Worm (Caenorhabditis elegans): ENCODE results near the gene R02F11.12.
A peak's percentile ranks its signal among the peaks of the same experiment; 100 is the strongest.

Gene R02F11.12

ce11 chrV:4826710-4827380, 36.4 kb downstream of the R02F11.12 start, which contains the start of the genes hsp-6 and C37H5.5 (continued):
- TF ChIP-seq lin-39 (tag; optimal IDR thresholded peaks at IDR 0.05) = no peak
- TF ChIP-seq mdt-29 (GFP tag; IDR thresholded peaks at IDR 0.05) = peak; percentile 91
- no peak for TF ChIP-seq Y5F2A.4 (GFP tag; optimal IDR thresholded peaks at IDR 0.05)
- peak; percentile 75 for TF ChIP-seq rbr-2 (tag; optimal IDR thresholded peaks at IDR 0.05)
- no peak for TF ChIP-seq ceh-28 (tag; optimal IDR thresholded peaks at IDR 0.05)
- TF ChIP-seq D1046.2 (GFP tag; IDR thresholded peaks at IDR 0.05) = no peak
- no peak for TF ChIP-seq attf-4 (tag; optimal IDR thresholded peaks at IDR 0.05)
- peak; percentile 50 for TF ChIP-seq nhr-48 (tag; optimal IDR thresholded peaks at IDR 0.05)
- TF ChIP-seq spr-1 (tag; optimal IDR thresholded peaks at IDR 0.05) = peak; percentile 70
- no peak for TF ChIP-seq Y75B8A.6 (GFP tag; IDR thresholded peaks at IDR 0.05)
- TF ChIP-seq ama-1 (optimal IDR thresholded peaks at IDR 0.05) = peak; percentile 26
- peak; percentile 79 for TF ChIP-seq nhr-77 (tag; optimal IDR thresholded peaks at IDR 0.05)
- peak; percentile 73 for TF ChIP-seq unc-130 (GFP tag; optimal IDR thresholded peaks at IDR 0.05)
- no peak for TF ChIP-seq mxl-2 (GFP tag; conservative IDR thresholded peaks at IDR 0.05)
- TF ChIP-seq ztf-7 (tag; optimal IDR thresholded peaks at IDR 0.05) = peak; percentile 27
- no peak for TF ChIP-seq zfp-2 (tag; optimal IDR thresholded peaks at IDR 0.05)
- peak; percentile 23; the same call in 1 of the 2 replicates for TF ChIP-seq ceh-44 (GFP tag; IDR thresholded peaks at IDR 0.05)
- TF ChIP-seq nhr-111 (GFP tag; optimal IDR thresholded peaks at IDR 0.05) = no peak
- no peak for TF ChIP-seq aly-2 (tag; optimal IDR thresholded peaks at IDR 0.05)
- TF ChIP-seq ctbp-1 (GFP tag; IDR thresholded peaks at IDR 0.05) = no peak
- peak; percentile 59; the same call in 1 of the 2 replicates for TF ChIP-seq arid-1 (GFP tag; conservative IDR thresholded peaks at IDR 0.05)
- TF ChIP-seq ceh-82 (tag; optimal IDR thresholded peaks at IDR 0.05) = no peak
- TF ChIP-seq zip-2 (tag; optimal IDR thresholded peaks at IDR 0.05) = no peak
- TF ChIP-seq T20F7.1 (GFP tag; optimal IDR thresholded peaks at IDR 0.05) = no peak
- TF ChIP-seq cey-2 (tag; optimal IDR thresholded peaks at IDR 0.05; ENCODE audit: borderline replicate concordance, insufficient read depth) = no peak
- no peak for TF ChIP-seq tra-1 (GFP tag; IDR thresholded peaks at IDR 0.05)
- peak; percentile 86 for TF ChIP-seq lin-13 (GFP tag; optimal IDR thresholded peaks at IDR 0.05)
- TF ChIP-seq nhr-42 (GFP tag; IDR thresholded peaks at IDR 0.05) = peak; percentile 64; the same call in 1 of the 2 replicates
- 0 out of 2 replicates have a peak, but pooled peaks have one; percentile 64 for TF ChIP-seq Y105C5A.15 (GFP tag; IDR thresholded peaks at IDR 0.05)
- no peak for TF ChIP-seq egl-27 (tag; optimal IDR thresholded peaks at IDR 0.05)
- peak; percentile 66; the same call in 1 of the 2 replicates for TF ChIP-seq ceh-20 (GFP tag; IDR thresholded peaks at IDR 0.05)
- TF ChIP-seq lin-15B (tag; optimal IDR thresholded peaks at IDR 0.05) = no peak
- TF ChIP-seq madf-5 (GFP tag; IDR thresholded peaks at IDR 0.05) = no peak
- peak; percentile 92 for TF ChIP-seq mes-2 (tag; optimal IDR thresholded peaks at IDR 0.05; ENCODE audit: poor library complexity, severe bottlenecking)
- TF ChIP-seq dmd-6 (GFP tag; IDR thresholded peaks at IDR 0.05) = peak; percentile 69
- TF ChIP-seq egl-43 (GFP tag; IDR thresholded peaks at IDR 0.05) = no peak
- no peak for TF ChIP-seq nhr-10 (tag; optimal IDR thresholded peaks at IDR 0.05)
- TF ChIP-seq php-3 (GFP tag; IDR thresholded peaks at IDR 0.05) = 0 out of 2 replicates have a peak, but pooled peaks have one; percentile 29
- peak; percentile 76 for TF ChIP-seq hmg-1.1 (GFP tag; IDR thresholded peaks at IDR 0.05)
- TF ChIP-seq saeg-2 (GFP tag; IDR thresholded peaks at IDR 0.05) = no peak
- no peak for TF ChIP-seq lir-3 (tag; optimal IDR thresholded peaks at IDR 0.05)
- TF ChIP-seq zfp-3 (GFP tag; conservative IDR thresholded peaks at IDR 0.05) = peak; percentile 41; the same call in 1 of the 2 replicates
- no peak for TF ChIP-seq R02D3.7 (tag; optimal IDR thresholded peaks at IDR 0.05)
- TF ChIP-seq vab-7 (GFP tag; IDR thresholded peaks at IDR 0.05) = 0 out of 2 replicates have a peak, but pooled peaks have one; percentile 36
- no peak for TF ChIP-seq jun-1 (tag; optimal IDR thresholded peaks at IDR 0.05)
- no peak for TF ChIP-seq F37D6.2 (tag; optimal IDR thresholded peaks at IDR 0.05)
- no peak for TF ChIP-seq ces-1 (GFP tag; optimal IDR thresholded peaks at IDR 0.05)
- no peak for TF ChIP-seq F26F4.8 (GFP tag; conservative IDR thresholded peaks at IDR 0.05)
- no peak for TF ChIP-seq snpc-1.2 (GFP tag; IDR thresholded peaks at IDR 0.05)
- TF ChIP-seq set-16 (GFP tag; IDR thresholded peaks at IDR 0.05) = no peak

Measured in whole organism, L4 larva.